Fruit fly (Drosophila melanogaster) whole organism, adult: ENCODE data around the gene CG32533.

Experiments
- CG11617 ChIP-seq: fragments of 200-800 bp; sonication (Bioruptor generic); optimal IDR thresholded peaks from 2 replicates; lab custom pipeline; 2017; ENCODE audit warnings: mild to moderate bottlenecking, missing biosample characterization, missing genetic modification reagents, missing genetic modification characterization
- CG12768 ChIP-seq: fragments of 200-800 bp; sonication (Bioruptor generic); optimal IDR thresholded peaks from 2 replicates; lab custom pipeline; 2017; ENCODE audit warnings: missing biosample characterization, missing genetic modification characterization, mild to moderate bottlenecking, moderate library complexity, missing genetic modification reagents
- CG7045 ChIP-seq: fragments of 200-800 bp; sonication (Bioruptor generic); optimal IDR thresholded peaks from 2 replicates; lab custom pipeline; 2017; ENCODE audit warnings: missing biosample characterization, mild to moderate bottlenecking, missing genetic modification characterization
- CG7101 ChIP-seq: fragments of 200-800 bp; sonication (Bioruptor generic); optimal IDR thresholded peaks from 2 replicates; lab custom pipeline; 2018; ENCODE audit warnings: missing biosample characterization, mild to moderate bottlenecking, missing genetic modification characterization, moderate library complexity
- Crg-1 ChIP-seq: fragments of 200-800 bp; sonication (Bioruptor generic); optimal IDR thresholded peaks from 2 replicates; lab custom pipeline; 2016; ENCODE audit warnings: missing biosample characterization, missing genetic modification characterization
- Hr96 ChIP-seq: fragments of 200-800 bp; sonication (Bioruptor generic); optimal IDR thresholded peaks from 2 replicates; lab custom pipeline; 2016; ENCODE audit warnings: missing biosample characterization, missing genetic modification characterization
- Mnt ChIP-seq: fragments of 200-800 bp; sonication (Bioruptor generic); optimal IDR thresholded peaks from 2 replicates; lab custom pipeline; 2016; ENCODE audit warnings: missing biosample characterization, mild to moderate bottlenecking, missing genetic modification characterization
- cnc ChIP-seq, 2 experiments: fragments of >200 bp; optimal IDR thresholded peaks; 2 replicates each; lab custom pipeline; 2017
- ovo ChIP-seq: fragments of 200-800 bp; sonication (Bioruptor generic); optimal IDR thresholded peaks from 2 replicates; lab custom pipeline; 2016; ENCODE audit warnings: missing biosample characterization, missing genetic modification characterization
- tj ChIP-seq: fragments of 200-800 bp; sonication (Bioruptor generic); optimal IDR thresholded peaks from 3 replicates; lab custom pipeline; 2017; ENCODE audit warnings: missing biosample characterization, mild to moderate bottlenecking, missing genetic modification characterization, moderate library complexity

dm6 chrX:19510204-19510603 lies 31.0 kb upstream of the CG32533 start:
- TF ChIP-seq Hr96 = no peak
- TF ChIP-seq CG11617 (GFP tag; lab: Kevin White, UChicago) = no peak
- TF ChIP-seq CG7045 = no peak
- TF ChIP-seq CG7101 (tag; lab: Kevin White, UChicago) = no peak
- no peak for TF ChIP-seq tj (GFP tag; lab: Kevin White, UChicago)
- TF ChIP-seq Crg-1 (GFP tag; lab: Kevin White, UChicago) = no peak
- TF ChIP-seq Mnt (GFP tag; lab: Kevin White, UChicago) = no peak
- no peak for TF ChIP-seq CG12768 (GFP tag; lab: Kevin White, UChicago)
- no peak for TF ChIP-seq ovo (GFP tag; lab: Kevin White, UChicago)
- TF ChIP-seq cnc (optimal IDR thresholded peaks at IDR 0.05; lab: Kevin White, UChicago) = no peak
